Fruit fly (Drosophila melanogaster): ENCODE measurements around the gene CG17325.

dm6 chr2L:18844479-18844878 lies 32.0 kb downstream of the CG17325 start, which contains the start of gene CG33120:
- TF ChIP-seq kay (GFP tag; ENCODE audit: borderline replicate concordance) (no peak), pad (GFP tag; optimal IDR thresholded peaks at IDR 0.05) (no peak), bab1 (GFP tag; optimal IDR thresholded peaks at IDR 0.05) (no peak), toe (GFP tag; optimal IDR thresholded peaks at IDR 0.05) (no peak)

Data from whole organism, adult.